Worm (Caenorhabditis elegans) whole organism, young adult: Measurements from ENCODE around the gene F17C11.12.

Experiments
- B0336.3 ChIP-seq: fragments of 200-800 bp; sonication (Bioruptor generic); IDR thresholded peaks from 2 replicates; pipeline ENCODE4 v1.3.6; 2022; ENCODE audit warnings: missing genetic modification characterization, missing compliant biosample characterization
- C17E4.6 ChIP-seq: fragments of 200-800 bp; sonication (Bioruptor generic); IDR thresholded peaks from 2 replicates; pipeline ENCODE4 v1.3.6; 2022; ENCODE audit warnings: missing genetic modification reagents, missing genetic modification characterization, missing compliant biosample characterization
- F10E7.11 ChIP-seq: sonication (generic microtip); optimal IDR thresholded peaks from 2 replicates; lab custom pipeline; 2017; ENCODE audit warnings: mild to moderate bottlenecking, missing genetic modification characterization, moderate library complexity, missing compliant biosample characterization
- F23B12.7 ChIP-seq: sonication (generic microtip); optimal IDR thresholded peaks from 2 replicates; lab custom pipeline; 2017; ENCODE audit warnings: missing genetic modification characterization, mild to moderate bottlenecking, missing compliant biosample characterization, antibody characterized with exemption, moderate library complexity; ENCODE audit not compliant: insufficient read depth
- Y53G8AR.9 ChIP-seq: fragments of 200-800 bp; sonication (Bioruptor generic); conservative IDR thresholded peaks from 2 replicates; pipeline ENCODE4 v1.3.6; 2022; ENCODE audit warnings: missing genetic modification reagents, missing genetic modification characterization, missing compliant biosample characterization
- ZK185.1 ChIP-seq: sonication (generic microtip); optimal IDR thresholded peaks from 2 replicates; lab custom pipeline; 2016; ENCODE audit warnings: mild to moderate bottlenecking, missing genetic modification characterization, missing compliant biosample characterization; ENCODE audit not compliant: poor library complexity, severe bottlenecking
- akir-1 ChIP-seq: fragments of 200-800 bp; sonication (Bioruptor generic); optimal IDR thresholded peaks from 2 replicates; lab custom pipeline; 2018; ENCODE audit warnings: mild to moderate bottlenecking, missing genetic modification characterization, moderate library complexity, missing compliant biosample characterization
- aptf-2 ChIP-seq: fragments of 200-800 bp; sonication (Bioruptor generic); conservative IDR thresholded peaks from 2 replicates; pipeline ENCODE4 v1.3.6; 2022; ENCODE audit warnings: missing genetic modification reagents, missing genetic modification characterization, missing compliant biosample characterization
- atf-7 ChIP-seq: sonication (generic microtip); optimal IDR thresholded peaks from 2 replicates; lab custom pipeline; 2017; ENCODE audit warnings: mild to moderate bottlenecking, missing genetic modification characterization, missing compliant biosample characterization
- athp-1 ChIP-seq: sonication (generic microtip); optimal IDR thresholded peaks from 2 replicates; lab custom pipeline; 2017; ENCODE audit warnings: mild to moderate bottlenecking, missing genetic modification characterization, missing compliant biosample characterization
- cebp-1 ChIP-seq, 2 experiments: fragments of 200-800 bp in 1 of 2; sonication (Bioruptor generic) in 1 of 2; sonication (generic microtip) in 1 of 2; IDR thresholded peaks in 1 of 2; optimal IDR thresholded peaks in 1 of 2; 2 replicates each; pipeline versions ENCODE4 v1.3.6 to Lab custom; 2017 to 2022; ENCODE audit warnings: missing compliant biosample characterization in 2 of 2, missing genetic modification characterization in 2 of 2, mild to moderate bottlenecking in 1 of 2, missing genetic modification reagents in 1 of 2, moderate library complexity in 1 of 2
- ceh-100 ChIP-seq: fragments of 200-800 bp; sonication (Bioruptor generic); IDR thresholded peaks from 2 replicates; pipeline ENCODE4 v1.3.6; 2022; ENCODE audit warnings: missing genetic modification reagents, missing genetic modification characterization, missing compliant biosample characterization
- ceh-27 ChIP-seq: fragments of 200-800 bp; sonication (Bioruptor generic); optimal IDR thresholded peaks from 2 replicates; lab custom pipeline; 2018; ENCODE audit warnings: mild to moderate bottlenecking, missing genetic modification characterization, moderate library complexity, missing compliant biosample characterization
- dox-1 ChIP-seq: fragments of 200-800 bp; sonication (Bioruptor generic); IDR thresholded peaks from 2 replicates; pipeline ENCODE4 v1.3.6; 2022; ENCODE audit warnings: missing genetic modification reagents, missing genetic modification characterization, missing compliant biosample characterization
- egl-44 ChIP-seq: fragments of 200-800 bp; sonication (Bioruptor generic); IDR thresholded peaks from 2 replicates; pipeline ENCODE4 v1.3.6; 2022; ENCODE audit warnings: missing genetic modification reagents, missing genetic modification characterization, missing compliant biosample characterization
- egrh-3 ChIP-seq: fragments of 200-800 bp; sonication (Bioruptor generic); IDR thresholded peaks from 2 replicates; pipeline ENCODE4 v1.3.6; 2022; ENCODE audit warnings: missing genetic modification reagents, missing genetic modification characterization, missing compliant biosample characterization
- ekl-4 ChIP-seq: fragments of 200-800 bp; sonication (Bioruptor generic); IDR thresholded peaks from 2 replicates; pipeline ENCODE4 v1.3.6; 2022; ENCODE audit warnings: missing genetic modification reagents, missing genetic modification characterization, missing compliant biosample characterization
- fkh-3 ChIP-seq: sonication (generic microtip); optimal IDR thresholded peaks from 2 replicates; lab custom pipeline; 2016; ENCODE audit warnings: mild to moderate bottlenecking, missing genetic modification characterization, missing compliant biosample characterization
- hlh-12 ChIP-seq: sonication (generic microtip); optimal IDR thresholded peaks from 2 replicates; lab custom pipeline; 2016; ENCODE audit warnings: missing genetic modification characterization, missing compliant biosample characterization
- hlh-26 ChIP-seq: fragments of 200-800 bp; sonication (Bioruptor generic); conservative IDR thresholded peaks from 2 replicates; pipeline ENCODE4 v1.3.6; 2022; ENCODE audit warnings: missing genetic modification reagents, missing genetic modification characterization, missing compliant biosample characterization
- lag-1 ChIP-seq: fragments of 200-800 bp; sonication (Bioruptor generic); IDR thresholded peaks from 2 replicates; pipeline ENCODE4 v1.3.6; 2022; ENCODE audit warnings: missing genetic modification reagents, missing genetic modification characterization, missing compliant biosample characterization
- madf-6 ChIP-seq: fragments of 200-800 bp; sonication (Bioruptor generic); IDR thresholded peaks from 2 replicates; pipeline ENCODE4 v1.3.6; 2022; ENCODE audit warnings: missing genetic modification reagents, missing genetic modification characterization, missing compliant biosample characterization
- mcd-1 ChIP-seq: fragments of 200-800 bp; sonication (Bioruptor generic); IDR thresholded peaks from 2 replicates; pipeline ENCODE4 v1.3.6; 2022; ENCODE audit warnings: missing genetic modification reagents, missing genetic modification characterization, missing compliant biosample characterization
- mes-4 ChIP-seq: sonication (generic microtip); optimal IDR thresholded peaks from 2 replicates; lab custom pipeline; 2016; ENCODE audit warnings: missing genotype, missing genetic modification characterization, missing compliant biosample characterization
- nhr-80 ChIP-seq: sonication (generic microtip); optimal IDR thresholded peaks from 2 replicates; lab custom pipeline; 2016; ENCODE audit warnings: missing genetic modification characterization, missing compliant biosample characterization
- snpc-1.1 ChIP-seq: sonication (generic microtip); optimal IDR thresholded peaks from 2 replicates; lab custom pipeline; 2017; ENCODE audit warnings: missing genetic modification characterization, mild to moderate bottlenecking, missing compliant biosample characterization, antibody characterized with exemption, moderate library complexity, missing genotype, missing genetic modification reagents; ENCODE audit not compliant: insufficient read depth
- snpc-4 ChIP-seq, 5 experiments: fragments of 150-350 bp in 1 of 5; sonication (generic microtip) in 4 of 5; optimal IDR thresholded peaks; 2 replicates each; lab custom pipeline; 2014 to 2018; ENCODE audit warnings: missing genetic modification characterization in 5 of 5, missing biosample characterization in 3 of 5, antibody characterized with exemption in 2 of 5, mild to moderate bottlenecking in 2 of 5, missing compliant biosample characterization in 2 of 5, missing genotype in 2 of 5, moderate library complexity in 2 of 5, missing genetic modification reagents in 1 of 5
- sptf-2 ChIP-seq: fragments of 200-800 bp; sonication (Bioruptor generic); optimal IDR thresholded peaks from 2 replicates; lab custom pipeline; 2018; ENCODE audit warnings: mild to moderate bottlenecking, missing genetic modification characterization, missing compliant biosample characterization
- tlf-1 ChIP-seq: fragments of 200-800 bp; sonication (Bioruptor generic); optimal IDR thresholded peaks from 2 replicates; lab custom pipeline; 2018; ENCODE audit warnings: mild to moderate bottlenecking, missing genetic modification characterization, missing compliant biosample characterization
- unc-130 ChIP-seq: sonication (generic microtip); optimal IDR thresholded peaks from 2 replicates; lab custom pipeline; 2016; ENCODE audit warnings: missing genetic modification reagents, missing genetic modification characterization, missing compliant biosample characterization
- unc-62 ChIP-seq: fragments of 150-350 bp; optimal IDR thresholded peaks from 2 replicates; lab custom pipeline; 2014; ENCODE audit warnings: missing biosample characterization, missing genetic modification reagents, missing genetic modification characterization
- ztf-3 ChIP-seq: fragments of 200-800 bp; sonication (Bioruptor generic); optimal IDR thresholded peaks from 2 replicates; lab custom pipeline; 2018; ENCODE audit warnings: mild to moderate bottlenecking, missing genetic modification characterization, missing compliant biosample characterization

Gene F17C11.12

ce11 chrV:10915922-10916321 lies 20.8 kb downstream of the F17C11.12 start:
- TF ChIP-seq ztf-3 (GFP tag; lab: Kevin White, UChicago), result no peak
- no peak for TF ChIP-seq cebp-1 (GFP tag; IDR thresholded peaks at IDR 0.05; lab: Robert Waterston, UW)
- TF ChIP-seq cebp-1 (tag; optimal IDR thresholded peaks at IDR 0.05; lab: Kevin White, UChicago), result no peak
- TF ChIP-seq hlh-12 (tag; lab: Kevin White, UChicago), result no peak
- TF ChIP-seq atf-7 (tag; lab: Kevin White, UChicago), result no peak
- no peak for TF ChIP-seq hlh-26 (GFP tag; lab: Robert Waterston, UW)
- no peak for TF ChIP-seq unc-130 (GFP tag; lab: Kevin White, UChicago)
- no peak for TF ChIP-seq snpc-1.1 (tag; lab: Kevin White, UChicago)
- no peak for TF ChIP-seq F10E7.11 (tag; lab: Kevin White, UChicago)
- TF ChIP-seq aptf-2 (GFP tag; lab: Robert Waterston, UW), result no peak

ce11 chrV:10909959-10910358 lies 26.8 kb downstream of the F17C11.12 start:
- TF ChIP-seq nhr-80 (tag; lab: Kevin White, UChicago), result no peak
- TF ChIP-seq ceh-27 (GFP tag; lab: Kevin White, UChicago), result no peak
- TF ChIP-seq sptf-2, result no peak

- TF ChIP-seq ekl-4 (GFP tag; lab: Robert Waterston, UW) (no peak), atf-7 (tag; lab: Kevin White, UChicago) (no peak)
- TF ChIP-seq, all 124 proteins: peak for 0
Observed at ce11 chrV:10909071-10909470, 27.6 kb downstream of the F17C11.12 start, which contains the start of gene zzz-1. TSS of gene zzz-1 (minus strand) at chrV:10909171.

ce11 chrV:10904795-10905194 lies 31.9 kb downstream of the F17C11.12 start:
- TF ChIP-seq akir-1 (GFP tag; lab: Kevin White, UChicago) (no peak), F23B12.7 (tag; lab: Kevin White, UChicago) (no peak), Y53G8AR.9 (no peak), madf-6 (GFP tag; lab: Robert Waterston, UW) (no peak), dox-1 (GFP tag; lab: Robert Waterston, UW) (no peak), tlf-1 (no peak), ZK185.1 (tag; lab: Kevin White, UChicago) (no peak), snpc-4 (GFP tag; optimal IDR thresholded peaks at IDR 0.05; lab: Kevin White, UChicago) (no peak), snpc-4 (tag; optimal IDR thresholded peaks at IDR 0.05; lab: Kevin White, UChicago) (no peak)

ce11 chrV:10903748-10904147 lies 33.0 kb downstream of the F17C11.12 start, which contains the start of gene F32D8.15:
TSS of gene F32D8.15 (plus strand) at chrV:10904048.
- TF ChIP-seq ceh-100 (GFP tag; lab: Robert Waterston, UW), result no peak
- TF ChIP-seq lag-1, result no peak
- no peak for TF ChIP-seq unc-62 (GFP tag; lab: Kevin White, UChicago)
- no peak for TF ChIP-seq F23B12.7 (tag; lab: Kevin White, UChicago)
- no peak for TF ChIP-seq mcd-1 (GFP tag; lab: Robert Waterston, UW)
- TF ChIP-seq fkh-3, result no peak
- TF ChIP-seq B0336.3 (GFP tag; lab: Robert Waterston, UW), result no peak
- no peak for TF ChIP-seq egrh-3
- no peak for TF ChIP-seq athp-1 (tag; lab: Kevin White, UChicago)
- no peak for TF ChIP-seq egl-44 (GFP tag; lab: Robert Waterston, UW)
- no peak for TF ChIP-seq mes-4 (tag; lab: Kevin White, UChicago)
- no peak for TF ChIP-seq C17E4.6
